Worm (Caenorhabditis elegans) whole organism, L1 larva: ENCODE data around the gene nhr-133.

ENCODE experiments used
- F16B12.6 ChIP-seq: fragments of 150-350 bp; optimal IDR thresholded peaks from 2 replicates; lab custom pipeline; 2014; ENCODE audit warnings: missing biosample characterization, missing genetic modification characterization
- aha-1 ChIP-seq: fragments of 150-350 bp; optimal IDR thresholded peaks from 2 replicates; lab custom pipeline; 2014; ENCODE audit warnings: missing biosample characterization, missing genetic modification characterization
- ama-1 ChIP-seq: fragments of 150-350 bp; optimal IDR thresholded peaks from 2 replicates; lab custom pipeline; 2014
- ceh-8 ChIP-seq: fragments of 200-800 bp; sonication (Bioruptor generic); optimal IDR thresholded peaks from 2 replicates; lab custom pipeline; 2018; ENCODE audit warnings: mild to moderate bottlenecking, missing genetic modification characterization, moderate library complexity, missing compliant biosample characterization
- ceh-88 ChIP-seq: fragments of 200-800 bp; sonication (Bioruptor generic); IDR thresholded peaks from 2 replicates; pipeline ENCODE4 v1.3.6; 2022; ENCODE audit warnings: missing genetic modification characterization, missing compliant biosample characterization
- ceh-90 ChIP-seq: sonication (generic microtip); optimal IDR thresholded peaks from 2 replicates; lab custom pipeline; 2016; ENCODE audit warnings: missing genetic modification characterization, missing compliant biosample characterization
- ces-1 ChIP-seq: fragments of 150-350 bp; optimal IDR thresholded peaks from 2 replicates; lab custom pipeline; 2014; ENCODE audit warnings: missing biosample characterization, missing genetic modification reagents, missing genetic modification characterization
- dpl-1 ChIP-seq, 3 experiments: fragments of 150-350 bp in 2 of 3; sonication (generic microtip) in 1 of 3; optimal IDR thresholded peaks; 2 replicates each; lab custom pipeline; 2014 to 2017; ENCODE audit warnings: missing biosample characterization in 3 of 3, missing genetic modification characterization in 3 of 3, missing genetic modification reagents in 3 of 3
- dsc-1 ChIP-seq: sonication (generic microtip); optimal IDR thresholded peaks from 2 replicates; lab custom pipeline; 2016; ENCODE audit warnings: mild to moderate bottlenecking, missing genetic modification characterization, missing compliant biosample characterization
- egl-13 ChIP-seq: sonication (generic microtip); optimal IDR thresholded peaks from 2 replicates; lab custom pipeline; 2016; ENCODE audit warnings: missing genotype, missing genetic modification reagents, missing genetic modification characterization, missing compliant biosample characterization
- elt-2 ChIP-seq: sonication (generic microtip); optimal IDR thresholded peaks from 2 replicates; lab custom pipeline; 2016; ENCODE audit warnings: missing genetic modification characterization, mild to moderate bottlenecking, inconsistent platforms, missing compliant biosample characterization, missing genetic modification reagents
- elt-3 ChIP-seq, 6 experiments: fragments of 150-350 bp in 1 of 6; sonication (generic microtip); optimal IDR thresholded peaks; 2 replicates each; lab custom pipeline; 2017 to 2018; ENCODE audit warnings: missing biosample characterization in 6 of 6, missing genetic modification characterization in 6 of 6, inconsistent platforms in 1 of 6
- fkh-4 ChIP-seq: sonication (generic microtip); optimal IDR thresholded peaks from 2 replicates; lab custom pipeline; 2016; ENCODE audit warnings: missing compliant biosample characterization, missing genetic modification characterization, borderline replicate concordance
- fkh-8 ChIP-seq: sonication (generic microtip); optimal IDR thresholded peaks from 2 replicates; lab custom pipeline; 2016; ENCODE audit warnings: mild to moderate bottlenecking, missing genetic modification characterization, missing compliant biosample characterization
- fos-1 ChIP-seq: fragments of 150-350 bp; optimal IDR thresholded peaks from 2 replicates; lab custom pipeline; 2014; ENCODE audit warnings: missing biosample characterization, missing genetic modification characterization
- grh-1 ChIP-seq: fragments of 200-800 bp; sonication (Bioruptor generic); IDR thresholded peaks from 2 replicates; pipeline ENCODE4 v1.3.6; 2022; ENCODE audit warnings: missing genetic modification reagents, missing genetic modification characterization, missing compliant biosample characterization
- hlh-4 ChIP-seq: sonication (generic microtip); optimal IDR thresholded peaks from 2 replicates; lab custom pipeline; 2016; ENCODE audit warnings: mild to moderate bottlenecking, missing genetic modification characterization, missing compliant biosample characterization
- hpl-2 ChIP-seq: fragments of 150-350 bp; optimal IDR thresholded peaks from 2 replicates; lab custom pipeline; 2014; ENCODE audit warnings: missing biosample characterization, missing genetic modification reagents, missing genetic modification characterization
- isw-1 ChIP-seq: fragments of 200-800 bp; sonication (Bioruptor generic); IDR thresholded peaks from 2 replicates; pipeline ENCODE4 v1.3.6; 2022; ENCODE audit warnings: missing genetic modification characterization, missing compliant biosample characterization
- lin-13 ChIP-seq: fragments of 150-350 bp; optimal IDR thresholded peaks from 2 replicates; lab custom pipeline; 2014; ENCODE audit warnings: missing biosample characterization, missing genetic modification reagents, missing genetic modification characterization
- lin-14 ChIP-seq: fragments of 200-800 bp; sonication (Bioruptor generic); optimal IDR thresholded peaks from 2 replicates; lab custom pipeline; 2018; ENCODE audit warnings: mild to moderate bottlenecking, missing genetic modification characterization, moderate library complexity, missing compliant biosample characterization
- lin-15B ChIP-seq: fragments of 150-350 bp; sonication (generic microtip); optimal IDR thresholded peaks from 3 replicates; lab custom pipeline; 2014; ENCODE audit warnings: missing biosample characterization, missing genetic modification characterization
- lin-35 ChIP-seq, 2 experiments: fragments of 150-350 bp; optimal IDR thresholded peaks; 2 replicates each; lab custom pipeline; 2014; ENCODE audit warnings: missing biosample characterization in 2 of 2, missing genetic modification characterization in 2 of 2, missing genetic modification reagents in 2 of 2
- lin-39 ChIP-seq: fragments of 150-350 bp; optimal IDR thresholded peaks from 2 replicates; lab custom pipeline; 2014; ENCODE audit warnings: missing biosample characterization, missing genetic modification reagents, missing genetic modification characterization
- lir-3 ChIP-seq: sonication (generic microtip); optimal IDR thresholded peaks from 2 replicates; lab custom pipeline; 2016; ENCODE audit warnings: mild to moderate bottlenecking, missing genetic modification characterization, moderate library complexity, missing compliant biosample characterization; ENCODE audit not compliant: poor library complexity
- mab-9 ChIP-seq: fragments of 200-800 bp; sonication (Bioruptor generic); IDR thresholded peaks from 2 replicates; pipeline ENCODE4 v1.3.6; 2022; ENCODE audit warnings: missing genetic modification reagents, missing genetic modification characterization, missing compliant biosample characterization
- mef-2 ChIP-seq: fragments of 150-350 bp; optimal IDR thresholded peaks from 2 replicates; lab custom pipeline; 2014; ENCODE audit warnings: missing biosample characterization, missing genetic modification characterization
- nhr-11 ChIP-seq: fragments of 150-350 bp; optimal IDR thresholded peaks from 2 replicates; lab custom pipeline; 2014; ENCODE audit warnings: missing biosample characterization, missing genetic modification characterization
- nhr-12 ChIP-seq: sonication (generic microtip); optimal IDR thresholded peaks from 2 replicates; lab custom pipeline; 2017; ENCODE audit warnings: missing biosample characterization, missing genetic modification characterization
- nhr-19 ChIP-seq: fragments of 200-800 bp; sonication (Bioruptor generic); conservative IDR thresholded peaks from 2 replicates; pipeline ENCODE4 v1.3.6; 2022; ENCODE audit warnings: missing genetic modification characterization, missing compliant biosample characterization
- nhr-237 ChIP-seq: fragments of 150-350 bp; optimal IDR thresholded peaks from 2 replicates; lab custom pipeline; 2014; ENCODE audit warnings: missing biosample characterization, missing genetic modification characterization
- nhr-77 ChIP-seq: fragments of 150-350 bp; optimal IDR thresholded peaks from 2 replicates; lab custom pipeline; 2014; ENCODE audit warnings: missing biosample characterization, missing genetic modification characterization
- nhr-90 ChIP-seq: sonication (generic microtip); optimal IDR thresholded peaks from 2 replicates; lab custom pipeline; 2016; ENCODE audit warnings: mild to moderate bottlenecking, missing genetic modification characterization, missing compliant biosample characterization; ENCODE audit not compliant: poor library complexity
- pag-3 ChIP-seq: sonication (generic microtip); optimal IDR thresholded peaks from 2 replicates; lab custom pipeline; 2017; ENCODE audit warnings: missing genetic modification characterization, mild to moderate bottlenecking, missing compliant biosample characterization, antibody characterized with exemption, borderline replicate concordance; ENCODE audit not compliant: insufficient read depth
- pax-3 ChIP-seq: fragments of 200-800 bp; sonication (Bioruptor generic); optimal IDR thresholded peaks from 2 replicates; lab custom pipeline; 2018; ENCODE audit warnings: mild to moderate bottlenecking, missing genetic modification characterization, moderate library complexity, missing compliant biosample characterization
- rnt-1 ChIP-seq: sonication (generic microtip); optimal IDR thresholded peaks from 2 replicates; lab custom pipeline; 2016; ENCODE audit warnings: mild to moderate bottlenecking, missing genetic modification characterization, moderate library complexity, missing compliant biosample characterization
- snu-23 ChIP-seq: sonication (generic microtip); optimal IDR thresholded peaks from 2 replicates; lab custom pipeline; 2016; ENCODE audit warnings: missing genetic modification characterization, missing compliant biosample characterization
- sup-37 ChIP-seq: fragments of 200-800 bp; sonication (Bioruptor generic); optimal IDR thresholded peaks from 2 replicates; lab custom pipeline; 2018; ENCODE audit warnings: mild to moderate bottlenecking, missing genetic modification characterization, missing compliant biosample characterization
- swsn-7 ChIP-seq: sonication (generic microtip); optimal IDR thresholded peaks from 2 replicates; lab custom pipeline; 2016; ENCODE audit warnings: missing genetic modification characterization, missing compliant biosample characterization
- unc-130 ChIP-seq: fragments of 150-350 bp; optimal IDR thresholded peaks from 2 replicates; lab custom pipeline; 2017; ENCODE audit warnings: missing biosample characterization, missing genetic modification characterization, inconsistent platforms
- unc-62 ChIP-seq: fragments of 150-350 bp; optimal IDR thresholded peaks from 2 replicates; lab custom pipeline; 2014; ENCODE audit warnings: missing biosample characterization, missing genetic modification reagents, missing genetic modification characterization
- unc-86 ChIP-seq: sonication (generic microtip); optimal IDR thresholded peaks from 2 replicates; lab custom pipeline; 2016; ENCODE audit warnings: missing genetic modification characterization, missing compliant biosample characterization
- vab-15 ChIP-seq: sonication (generic microtip); optimal IDR thresholded peaks from 2 replicates; lab custom pipeline; 2017; ENCODE audit warnings: missing genotype, mild to moderate bottlenecking, missing genetic modification characterization, missing compliant biosample characterization
- xbp-1 ChIP-seq: sonication (generic microtip); optimal IDR thresholded peaks from 2 replicates; lab custom pipeline; 2016; ENCODE audit warnings: missing genetic modification characterization, missing compliant biosample characterization
- zip-4 ChIP-seq: fragments of 200-800 bp; sonication (Bioruptor generic); optimal IDR thresholded peaks from 2 replicates; lab custom pipeline; 2018; ENCODE audit warnings: mild to moderate bottlenecking, missing genetic modification characterization, moderate library complexity, missing compliant biosample characterization

The nhr-133 gene

DNA sequence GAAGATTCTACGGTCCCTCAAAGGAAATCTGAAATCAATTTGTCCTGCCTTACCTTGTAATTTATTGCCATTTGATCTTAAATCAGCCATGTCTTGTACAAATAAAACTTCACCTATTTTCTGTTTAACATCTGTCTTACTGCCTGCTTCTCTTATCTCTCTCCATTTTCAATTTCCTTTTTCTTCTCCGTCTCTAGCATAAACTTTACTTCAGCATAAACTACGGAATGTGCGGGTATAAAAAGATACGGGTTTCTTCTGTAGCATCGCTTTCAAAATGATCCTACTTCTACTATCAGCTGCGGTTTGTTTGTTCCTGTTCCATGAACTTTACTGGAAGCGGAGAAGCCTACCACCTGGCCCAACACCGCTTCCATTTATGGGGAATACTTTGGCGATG lies 32.8 kb upstream of the nhr-133 start, which contains the start of gene cyp-33C5 (continued):
- no peak for TF ChIP-seq fkh-4 (tag; lab: Kevin White, UChicago)
- TF ChIP-seq nhr-77 (tag; lab: Kevin White, UChicago), result peak; percentile 22
- TF ChIP-seq nhr-12 (tag; lab: Kevin White, UChicago), result no peak
- TF ChIP-seq sup-37, result no peak
- TF ChIP-seq ceh-90 (tag; lab: Kevin White, UChicago), result no peak
- TF ChIP-seq rnt-1 (tag; lab: Kevin White, UChicago), result peak; percentile 12
- TF ChIP-seq egl-13 (tag; lab: Kevin White, UChicago), result no peak
- TF ChIP-seq snu-23 (GFP tag; lab: Kevin White, UChicago), result peak; percentile 29
- TF ChIP-seq dsc-1 (tag; lab: Kevin White, UChicago), result no peak
- no peak for TF ChIP-seq grh-1 (GFP tag; lab: Robert Waterston, UW)
- TF ChIP-seq zip-4 (GFP tag; lab: Kevin White, UChicago), result no peak
- TF ChIP-seq fos-1 (tag; lab: Kevin White, UChicago), result no peak
- TF ChIP-seq ceh-8 (GFP tag; lab: Kevin White, UChicago), result no peak
- TF ChIP-seq ceh-88 (GFP tag; lab: Robert Waterston, UW), result no peak
- TF ChIP-seq fkh-8 (tag; lab: Kevin White, UChicago), result no peak
- peak; percentile 11 for TF ChIP-seq elt-2 (tag; lab: Kevin White, UChicago)
- TF ChIP-seq pag-3 (tag; lab: Kevin White, UChicago), result no peak
- TF ChIP-seq lin-35 (GFP tag; optimal IDR thresholded peaks at IDR 0.05; lab: Kevin White, UChicago), result peak in 1 of 2 experiments; percentile 31
- TF ChIP-seq unc-86 (tag; lab: Kevin White, UChicago), result no peak
- no peak for TF ChIP-seq swsn-7 (tag; lab: Kevin White, UChicago)
- no peak for TF ChIP-seq F16B12.6 (tag; lab: Kevin White, UChicago)
- no peak for TF ChIP-seq lir-3 (tag; lab: Kevin White, UChicago)
- TF ChIP-seq ama-1 (lab: Kevin White, UChicago), result no peak
- no peak for TF ChIP-seq aha-1 (tag; lab: Kevin White, UChicago)
- TF ChIP-seq mab-9 (GFP tag; lab: Robert Waterston, UW), result no peak
- no peak; the same call in 1 of the 2 replicates for TF ChIP-seq nhr-19 (GFP tag; lab: Robert Waterston, UW)
- no peak for TF ChIP-seq xbp-1 (tag; lab: Kevin White, UChicago)
- no peak for TF ChIP-seq lin-39 (tag; lab: Kevin White, UChicago)
- no peak for TF ChIP-seq isw-1 (GFP tag; lab: Robert Waterston, UW)
- TF ChIP-seq dpl-1 (GFP tag; optimal IDR thresholded peaks at IDR 0.05; lab: Kevin White, UChicago), result no peak
- no peak for TF ChIP-seq ces-1
- no peak for TF ChIP-seq mef-2 (tag; lab: Kevin White, UChicago)
- peak; percentile 84 for TF ChIP-seq lin-14
- TF ChIP-seq unc-62 (GFP tag; lab: Kevin White, UChicago), result no peak
- no peak for TF ChIP-seq nhr-237 (tag; lab: Kevin White, UChicago)
- TF ChIP-seq lin-15B, result no peak
- TF ChIP-seq nhr-11, result no peak
- TF ChIP-seq unc-130 (tag; lab: Kevin White, UChicago), result no peak
- no peak for TF ChIP-seq hlh-4
- no peak for TF ChIP-seq hpl-2
- TF ChIP-seq vab-15 (tag; lab: Kevin White, UChicago), result no peak
- no peak for TF ChIP-seq lin-13 (GFP tag; lab: Kevin White, UChicago)
- peak in 2 of 6 experiments; percentile 46 to 54 for TF ChIP-seq elt-3 (tag; optimal IDR thresholded peaks at IDR 0.05; lab: Kevin White, UChicago)
- TF ChIP-seq nhr-90 (tag; lab: Kevin White, UChicago), result no peak
- no peak for TF ChIP-seq pax-3 (tag; lab: Kevin White, UChicago)
